Fruit fly (Drosophila melanogaster) whole organism, pupa: ENCODE data around the gene Sptr.

Source experiments
- CG10348 ChIP-seq: fragments of 200-800 bp; sonication (Bioruptor generic); IDR thresholded peaks from 2 replicates; pipeline ENCODE4 v1.3.6; 2022; ENCODE audit warnings: missing biosample characterization, missing genetic modification characterization
- CG12605 ChIP-seq: fragments of 200-800 bp; sonication (Bioruptor generic); IDR thresholded peaks from 2 replicates; pipeline ENCODE4 v1.3.6; 2022; ENCODE audit warnings: missing biosample characterization, missing genetic modification characterization
- CG13204 ChIP-seq: fragments of 200-800 bp; sonication (Bioruptor generic); optimal IDR thresholded peaks from 2 replicates; lab custom pipeline; 2018; ENCODE audit warnings: missing biosample characterization, mild to moderate bottlenecking, missing genetic modification characterization, moderate library complexity
- CG14655 ChIP-seq: fragments of 200-800 bp; sonication (Bioruptor generic); optimal IDR thresholded peaks from 3 replicates; lab custom pipeline; 2017; ENCODE audit warnings: mild to moderate bottlenecking, missing biosample characterization, missing genetic modification reagents, missing genetic modification characterization
- CG8159 ChIP-seq: fragments of 200-800 bp; sonication (Bioruptor generic); optimal IDR thresholded peaks from 3 replicates; lab custom pipeline; 2018; ENCODE audit warnings: missing biosample characterization, mild to moderate bottlenecking, missing genetic modification characterization, moderate library complexity
- CG9948 ChIP-seq: fragments of 200-800 bp; sonication (Bioruptor generic); optimal IDR thresholded peaks from 2 replicates; lab custom pipeline; 2018; ENCODE audit warnings: missing biosample characterization, mild to moderate bottlenecking, missing genetic modification characterization, moderate library complexity
- D1 ChIP-seq: fragments of 200-800 bp; sonication (Bioruptor generic); optimal IDR thresholded peaks from 2 replicates; lab custom pipeline; 2018; ENCODE audit warnings: missing biosample characterization, mild to moderate bottlenecking, missing genetic modification characterization, moderate library complexity
- EcR ChIP-seq: fragments of 200-800 bp; sonication (Bioruptor generic); optimal IDR thresholded peaks from 3 replicates; lab custom pipeline; 2019; ENCODE audit warnings: missing biosample characterization, missing genetic modification characterization, mild to moderate bottlenecking, moderate library complexity, missing genetic modification reagents
- Ets98B ChIP-seq: fragments of 200-800 bp; sonication (Bioruptor generic); IDR thresholded peaks from 2 replicates; pipeline ENCODE4 v1.3.6; 2022; ENCODE audit warnings: missing biosample characterization, missing genetic modification characterization
- Pif1B ChIP-seq: fragments of 200-800 bp; sonication (Bioruptor generic); optimal IDR thresholded peaks from 3 replicates; lab custom pipeline; 2016; ENCODE audit warnings: missing biosample characterization, missing genetic modification characterization
- rn ChIP-seq: fragments of 200-800 bp; sonication (Bioruptor generic); IDR thresholded peaks from 2 replicates; pipeline ENCODE4 v1.3.6; 2022; ENCODE audit warnings: missing biosample characterization, missing genetic modification characterization

dm6 chrX:8460232-8460631 is 4.0 kb downstream of the Sptr start:
- no peak for TF ChIP-seq EcR (GFP tag; lab: Kevin White, UChicago)
- no peak for TF ChIP-seq rn (GFP tag; lab: Robert Waterston, UW)
- no peak for TF ChIP-seq CG10348 (GFP tag; lab: Robert Waterston, UW)
- TF ChIP-seq CG13204 = no peak
- TF ChIP-seq Pif1B (GFP tag; lab: Kevin White, UChicago) = no peak
- TF ChIP-seq CG14655 (GFP tag; lab: Kevin White, UChicago) = no peak
- TF ChIP-seq Ets98B (GFP tag; lab: Robert Waterston, UW) = no peak
- no peak for TF ChIP-seq CG12605 (GFP tag; lab: Robert Waterston, UW)
- TF ChIP-seq CG9948 (tag; lab: Kevin White, UChicago) = no peak
- no peak for TF ChIP-seq D1 (tag; lab: Kevin White, UChicago)
- TF ChIP-seq CG8159 (tag; lab: Kevin White, UChicago) = no peak
